Fruit fly (Drosophila melanogaster) whole organism, embryonic: ENCODE results near the gene CG46462.

Experiments
- Abd-B ChIP-seq: fragments of 200-800 bp; sonication (Bioruptor generic); optimal IDR thresholded peaks from 2 replicates; lab custom pipeline; 2018; ENCODE audit warnings: missing biosample characterization, mild to moderate bottlenecking, missing genetic modification characterization, moderate library complexity
- Atf-2 ChIP-seq: fragments of 200-800 bp; sonication (Bioruptor generic); optimal IDR thresholded peaks from 2 replicates; lab custom pipeline; 2016; ENCODE audit warnings: missing biosample characterization, missing genetic modification characterization
- Atf6 ChIP-seq: fragments of 200-800 bp; sonication (Bioruptor generic); IDR thresholded peaks from 2 replicates; pipeline ENCODE4 v1.3.6; 2022; ENCODE audit warnings: missing biosample characterization, missing genetic modification characterization
- B-H2 ChIP-seq: fragments of 200-800 bp; sonication (Bioruptor generic); optimal IDR thresholded peaks from 2 replicates; lab custom pipeline; 2018; ENCODE audit warnings: missing biosample characterization, mild to moderate bottlenecking, missing genetic modification characterization
- CG10267 ChIP-seq: fragments of 200-800 bp; sonication (Bioruptor generic); optimal IDR thresholded peaks from 2 replicates; lab custom pipeline; 2018; ENCODE audit warnings: missing biosample characterization, mild to moderate bottlenecking, missing genetic modification characterization, moderate library complexity
- CG12659 ChIP-seq: fragments of 200-800 bp; sonication (Bioruptor generic); optimal IDR thresholded peaks from 3 replicates; lab custom pipeline; 2017; ENCODE audit warnings: mild to moderate bottlenecking, missing biosample characterization, missing genetic modification reagents, missing genetic modification characterization
- CG14050 ChIP-seq: fragments of 200-800 bp; sonication (Bioruptor generic); IDR thresholded peaks from 3 replicates; pipeline ENCODE4 v1.3.6; 2022; ENCODE audit warnings: missing biosample characterization, missing genetic modification characterization
- CG1832 ChIP-seq: fragments of 200-800 bp; sonication (Bioruptor generic); optimal IDR thresholded peaks from 2 replicates; lab custom pipeline; 2017; ENCODE audit warnings: missing biosample characterization, mild to moderate bottlenecking, missing genetic modification characterization, inconsistent platforms
- CG2199 ChIP-seq: fragments of 200-800 bp; sonication (Bioruptor generic); IDR thresholded peaks from 3 replicates; pipeline ENCODE4 v1.3.6; 2022; ENCODE audit warnings: missing biosample characterization, missing genetic modification characterization
- CG31365 ChIP-seq: fragments of 200-800 bp; sonication (Bioruptor generic); optimal IDR thresholded peaks from 2 replicates; lab custom pipeline; 2018; ENCODE audit warnings: missing biosample characterization, mild to moderate bottlenecking, missing genetic modification characterization
- CG31441 ChIP-seq: fragments of 200-800 bp; sonication (Bioruptor generic); IDR thresholded peaks from 2 replicates; pipeline ENCODE4 v1.3.6; 2022; ENCODE audit warnings: missing biosample characterization, missing genetic modification characterization
- CG33213 ChIP-seq: fragments of 200-800 bp; sonication (Bioruptor generic); optimal IDR thresholded peaks from 3 replicates; lab custom pipeline; 2016; ENCODE audit warnings: missing biosample characterization, missing genetic modification characterization
- CG3995 ChIP-seq: fragments of 200-800 bp; sonication (Bioruptor generic); optimal IDR thresholded peaks from 3 replicates; lab custom pipeline; 2016; ENCODE audit warnings: missing biosample characterization, missing genetic modification characterization
- CG6813 ChIP-seq: fragments of 200-800 bp; sonication (Bioruptor generic); optimal IDR thresholded peaks from 2 replicates; lab custom pipeline; 2017; ENCODE audit warnings: missing biosample characterization, missing genetic modification characterization, mild to moderate bottlenecking, moderate library complexity, missing genetic modification reagents
- CG7556 ChIP-seq: fragments of 200-800 bp; sonication (Bioruptor generic); optimal IDR thresholded peaks from 2 replicates; lab custom pipeline; 2017; ENCODE audit warnings: missing biosample characterization, mild to moderate bottlenecking, missing genetic modification characterization
- CG8765 ChIP-seq: fragments of 200-800 bp; sonication (Bioruptor generic); IDR thresholded peaks from 2 replicates; pipeline ENCODE4 v1.3.6; 2022; ENCODE audit warnings: missing biosample characterization, missing genetic modification characterization
- CG8924 ChIP-seq: fragments of 200-800 bp; optimal IDR thresholded peaks from 3 replicates; lab custom pipeline; 2019; ENCODE audit warnings: missing biosample characterization, mild to moderate bottlenecking, missing genetic modification characterization, moderate library complexity
- CG9215 ChIP-seq: fragments of 200-800 bp; sonication (Bioruptor generic); IDR thresholded peaks from 2 replicates; pipeline ENCODE4 v1.3.6; 2022; ENCODE audit warnings: missing biosample characterization, missing genetic modification characterization
- D19B ChIP-seq: fragments of 200-800 bp; sonication (Bioruptor generic); optimal IDR thresholded peaks from 2 replicates; lab custom pipeline; 2017; ENCODE audit warnings: missing biosample characterization, mild to moderate bottlenecking, missing genetic modification characterization
- Dp ChIP-seq: fragments of 200-800 bp; sonication (Bioruptor generic); optimal IDR thresholded peaks from 2 replicates; lab custom pipeline; 2018; ENCODE audit warnings: missing biosample characterization, mild to moderate bottlenecking, missing genetic modification characterization, moderate library complexity
- ERR ChIP-seq: fragments of 200-800 bp; sonication (Bioruptor generic); optimal IDR thresholded peaks from 2 replicates; lab custom pipeline; 2016; ENCODE audit warnings: missing biosample characterization, missing genetic modification characterization
- Elba2 ChIP-seq: fragments of 200-800 bp; sonication (Bioruptor generic); optimal IDR thresholded peaks from 3 replicates; lab custom pipeline; 2016; ENCODE audit warnings: missing biosample characterization, missing genetic modification characterization
- Fer1 ChIP-seq: fragments of 200-800 bp; sonication (Bioruptor generic); optimal IDR thresholded peaks from 2 replicates; lab custom pipeline; 2017; ENCODE audit warnings: missing biosample characterization, mild to moderate bottlenecking, missing genetic modification characterization
- HLH3B ChIP-seq: fragments of 200-800 bp; sonication (Bioruptor generic); IDR thresholded peaks from 2 replicates; pipeline ENCODE4 v1.3.6; 2022; ENCODE audit warnings: missing biosample characterization, missing genetic modification characterization
- NC2β ChIP-seq: fragments of 200-800 bp; sonication (Bioruptor generic); optimal IDR thresholded peaks from 2 replicates; lab custom pipeline; 2016; ENCODE audit warnings: missing biosample characterization, missing genetic modification characterization
- aop ChIP-seq: fragments of 200-800 bp; sonication (Bioruptor generic); IDR thresholded peaks from 2 replicates; pipeline ENCODE4 v1.3.6; 2022; ENCODE audit warnings: missing biosample characterization, missing genetic modification characterization
- bcd ChIP-seq: fragments of 200-800 bp; sonication (Bioruptor generic); optimal IDR thresholded peaks from 2 replicates; lab custom pipeline; 2017; ENCODE audit warnings: missing biosample characterization, mild to moderate bottlenecking, missing genetic modification characterization
- btn ChIP-seq: fragments of 200-800 bp; sonication (Bioruptor generic); optimal IDR thresholded peaks from 2 replicates; lab custom pipeline; 2016; ENCODE audit warnings: missing biosample characterization, missing genetic modification characterization
- chinmo ChIP-seq: fragments of 200-800 bp; sonication (Bioruptor generic); IDR thresholded peaks from 4 replicates; pipeline ENCODE4 v1.3.6; 2022; ENCODE audit warnings: missing biosample characterization, missing genetic modification characterization; ENCODE audit not compliant: partially characterized antibody
- dan ChIP-seq: fragments of 200-800 bp; sonication (Bioruptor generic); IDR thresholded peaks from 2 replicates; pipeline ENCODE4 v1.3.6; 2022; ENCODE audit warnings: missing biosample characterization, missing genetic modification characterization
- dmrt11E ChIP-seq: fragments of 200-800 bp; sonication (Bioruptor generic); optimal IDR thresholded peaks from 3 replicates; lab custom pipeline; 2018; ENCODE audit warnings: missing biosample characterization, mild to moderate bottlenecking, missing genetic modification characterization, moderate library complexity
- fd96Cb ChIP-seq: fragments of 200-800 bp; sonication (Bioruptor generic); optimal IDR thresholded peaks from 2 replicates; lab custom pipeline; 2018; ENCODE audit warnings: missing biosample characterization, mild to moderate bottlenecking, missing genetic modification characterization, moderate library complexity
- fru ChIP-seq: fragments of >200 bp; optimal IDR thresholded peaks from 2 replicates; lab custom pipeline; 2017
- ham ChIP-seq: fragments of 200-800 bp; sonication (Bioruptor generic); IDR thresholded peaks from 2 replicates; pipeline ENCODE4 v1.3.6; 2022; ENCODE audit warnings: missing biosample characterization, missing genetic modification characterization
- insv ChIP-seq, 2 experiments: fragments of 200-800 bp; sonication (Bioruptor generic); optimal IDR thresholded peaks; 3 replicates each; lab custom pipeline; 2016 to 2018; ENCODE audit warnings: missing biosample characterization in 2 of 2, missing genetic modification characterization in 2 of 2
- jigr1 ChIP-seq: fragments of 200-800 bp; sonication (Bioruptor generic); IDR thresholded peaks from 3 replicates; pipeline ENCODE4 v1.3.6; 2022; ENCODE audit warnings: missing biosample characterization, missing genetic modification characterization
- jing ChIP-seq: fragments of 200-800 bp; sonication (Bioruptor generic); optimal IDR thresholded peaks from 2 replicates; lab custom pipeline; 2018; ENCODE audit warnings: missing biosample characterization, mild to moderate bottlenecking, missing genetic modification characterization
- ken ChIP-seq: fragments of 200-800 bp; sonication (Bioruptor generic); IDR thresholded peaks from 3 replicates; pipeline ENCODE4 v1.3.6; 2022; ENCODE audit warnings: missing biosample characterization, missing genetic modification characterization
- klu ChIP-seq: fragments of 200-800 bp; sonication (Bioruptor generic); IDR thresholded peaks from 2 replicates; pipeline ENCODE4 v1.3.6; 2022; ENCODE audit warnings: missing biosample characterization, missing genetic modification characterization
- kni ChIP-seq: fragments of 200-800 bp; sonication (Bioruptor generic); optimal IDR thresholded peaks from 3 replicates; lab custom pipeline; 2017; ENCODE audit warnings: mild to moderate bottlenecking, missing biosample characterization, missing genetic modification reagents, missing genetic modification characterization
- nau ChIP-seq: fragments of 200-800 bp; sonication (Bioruptor generic); optimal IDR thresholded peaks from 3 replicates; lab custom pipeline; 2017; ENCODE audit warnings: missing biosample characterization, mild to moderate bottlenecking, missing genetic modification characterization, missing genetic modification reagents
- pan ChIP-seq, 4 experiments: fragments of >200 bp in 3 of 4; fragments of 200-800 bp in 1 of 4; sonication (Bioruptor generic) in 1 of 4; optimal IDR thresholded peaks in 3 of 4; IDR thresholded peaks in 1 of 4; 2 replicates each; pipeline versions ENCODE4 v1.3.6 to Lab custom; 2017 to 2022; ENCODE audit warnings: missing biosample characterization in 2 of 4, missing genetic modification characterization in 2 of 4, mixed read lengths in 1 of 4
- sd ChIP-seq: fragments of 200-800 bp; sonication (Bioruptor generic); optimal IDR thresholded peaks from 3 replicates; lab custom pipeline; 2018; ENCODE audit warnings: missing biosample characterization, mild to moderate bottlenecking, missing genetic modification characterization, moderate library complexity
- sima ChIP-seq: fragments of 200-800 bp; sonication (Bioruptor generic); optimal IDR thresholded peaks from 2 replicates; lab custom pipeline; 2016; ENCODE audit warnings: missing biosample characterization, missing genetic modification characterization
- tna ChIP-seq: fragments of 200-800 bp; sonication (Bioruptor generic); IDR thresholded peaks from 2 replicates; pipeline ENCODE4 v1.3.6; 2022; ENCODE audit warnings: missing biosample characterization, missing genetic modification characterization; ENCODE audit not compliant: partially characterized antibody
- twi ChIP-seq: fragments of 200-800 bp; optimal IDR thresholded peaks from 2 replicates; lab custom pipeline; 2019; ENCODE audit warnings: missing biosample characterization, mild to moderate bottlenecking, missing genetic modification characterization, moderate library complexity
- usp ChIP-seq: fragments of >200 bp; optimal IDR thresholded peaks from 2 replicates; lab custom pipeline; 2017; ENCODE audit warnings: missing biosample characterization, missing genetic modification characterization
- zen ChIP-seq: fragments of 200-800 bp; sonication (Bioruptor generic); optimal IDR thresholded peaks from 3 replicates; lab custom pipeline; 2018; ENCODE audit warnings: missing biosample characterization, mild to moderate bottlenecking, missing genetic modification characterization, moderate library complexity

Gene CG46462

DNA sequence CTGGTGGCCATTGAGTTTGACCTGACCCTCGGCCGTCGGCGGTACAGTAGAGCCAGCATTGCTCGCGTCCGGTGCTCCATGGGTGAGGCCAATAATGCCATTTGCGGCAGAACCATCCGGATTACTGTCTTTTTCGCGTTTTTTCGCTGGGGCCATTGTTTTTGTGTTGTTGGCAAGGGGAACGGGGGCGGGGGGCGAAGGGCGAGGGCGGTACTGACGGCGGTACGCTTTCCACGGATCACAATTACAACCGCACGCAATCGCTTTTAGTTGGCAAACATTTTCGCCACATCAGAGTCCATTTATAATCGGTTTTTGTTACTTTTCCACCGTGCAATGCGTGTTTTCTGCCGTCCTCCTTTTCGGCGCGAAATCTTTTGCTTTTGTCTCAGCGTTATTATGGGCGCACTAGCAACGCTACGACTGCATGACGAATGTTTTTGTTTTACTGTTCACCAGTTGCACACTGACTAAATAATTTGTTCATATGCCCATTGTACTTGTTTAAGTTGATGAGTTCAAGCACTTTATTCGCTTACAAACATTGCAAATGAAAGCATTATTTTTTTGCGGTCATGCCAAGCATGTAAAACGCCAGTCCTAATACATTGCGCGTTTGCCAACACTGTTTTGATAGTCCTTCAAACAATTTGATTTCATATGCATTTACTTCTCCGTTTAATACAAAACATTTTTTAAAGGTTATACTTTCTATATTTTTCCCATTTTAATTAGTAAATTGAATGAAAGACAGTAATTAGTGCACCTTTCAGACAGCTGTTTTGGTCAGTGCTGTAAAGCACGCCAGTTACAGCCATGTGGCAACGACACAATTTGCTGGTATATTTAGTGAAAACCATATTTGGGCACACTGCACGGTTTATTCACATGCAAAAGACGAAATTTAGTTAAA is 8.4 kb upstream of the CG46462 start, which contains the start of gene Pfdn6 (continued):
- TF ChIP-seq CG14050 (GFP tag; lab: Robert Waterston, UW) (peak; percentile 72), CG31365 (tag; lab: Kevin White, UChicago) (no peak), Fer1 (GFP tag; lab: Kevin White, UChicago) (peak; percentile 47), kni (no peak), Atf6 (GFP tag; lab: Robert Waterston, UW) (peak; percentile 73), ken (GFP tag; lab: Robert Waterston, UW) (peak; percentile 91), zen (peak; percentile 89), dan (no peak), fd96Cb (peak; percentile 67), dmrt11E (tag; lab: Kevin White, UChicago) (peak; percentile 82), CG10267 (tag; lab: Kevin White, UChicago) (peak; percentile 99), aop (GFP tag; lab: Robert Waterston, UW) (no peak), twi (tag; lab: Kevin White, UChicago) (peak; percentile 50), CG3995 (GFP tag; lab: Kevin White, UChicago) (peak; percentile 44), jigr1 (GFP tag; lab: Robert Waterston, UW) (peak; percentile 52; the same call in 1 of the 3 replicates), tna (GFP tag; lab: Robert Waterston, UW) (peak; percentile 70), CG9215 (peak; percentile 56), Dp (GFP tag; lab: Kevin White, UChicago) (peak; percentile 35), D19B (peak; percentile 40), ERR (GFP tag; lab: Kevin White, UChicago) (no peak), insv (GFP tag; optimal IDR thresholded peaks at IDR 0.05; lab: Kevin White, UChicago) (peak in 1 of 2 experiments; percentile 68), B-H2 (GFP tag; lab: Kevin White, UChicago) (peak; percentile 65), CG6813 (GFP tag; lab: Kevin White, UChicago) (no peak), CG33213 (GFP tag; lab: Kevin White, UChicago) (peak; percentile 64), bcd (GFP tag; lab: Kevin White, UChicago) (peak; percentile 67), CG8924 (tag; lab: Kevin White, UChicago) (peak; percentile 81), pan (optimal IDR thresholded peaks at IDR 0.05; lab: Kevin White, UChicago) (no peak), pan (GFP tag; optimal IDR thresholded peaks at IDR 0.05 in 1 of 2, IDR thresholded peaks at IDR 0.05 in 1 of 2) (peak in 1 of 2 experiments; percentile 83), ham (no peak), klu (GFP tag; lab: Robert Waterston, UW) (peak; percentile 80), chinmo (GFP tag; lab: Robert Waterston, UW) (no peak), jing (GFP tag; lab: Kevin White, UChicago) (peak; percentile 39), fru (lab: Kevin White, UChicago) (no peak), sd (tag; lab: Kevin White, UChicago) (no peak), CG12659 (GFP tag; lab: Kevin White, UChicago) (peak; percentile 80), CG7556 (GFP tag; lab: Kevin White, UChicago) (peak; percentile 64), nau (GFP tag; lab: Kevin White, UChicago) (no peak), HLH3B (peak; percentile 72; the same call in 1 of the 2 replicates), CG8765 (peak; percentile 51), CG1832 (GFP tag; lab: Kevin White, UChicago) (no peak), Atf-2 (peak; percentile 77), btn (no peak), NC2β (GFP tag; lab: Kevin White, UChicago) (peak; percentile 75), sima (GFP tag; lab: Kevin White, UChicago) (no peak), CG2199 (GFP tag; lab: Robert Waterston, UW) (no peak), Elba2 (GFP tag; lab: Kevin White, UChicago) (peak; percentile 23), CG31441 (GFP tag; lab: Robert Waterston, UW) (peak; percentile 71), Abd-B (GFP tag; lab: Kevin White, UChicago) (peak; percentile 82), usp (no peak)
